Worm (Caenorhabditis elegans): ENCODE data around the gene slcf-2.

slcf-2 gene

ce11 chrX:3371264-3371663 lies 22.4 kb upstream of the slcf-2 start (continued):
- TF ChIP-seq nhr-179 (tag; optimal IDR thresholded peaks at IDR 0.05): peak; percentile 20
- no peak for TF ChIP-seq C17E4.6 (GFP tag; IDR thresholded peaks at IDR 0.05)
- TF ChIP-seq sdz-38 (tag; optimal IDR thresholded peaks at IDR 0.05): no peak
- TF ChIP-seq Y56A3A.18 (GFP tag; IDR thresholded peaks at IDR 0.05): peak; percentile 72; the same call in 1 of the 2 replicates
- peak; percentile 90 for TF ChIP-seq die-1 (tag; optimal IDR thresholded peaks at IDR 0.05)
- TF ChIP-seq nfya-2 (GFP tag; IDR thresholded peaks at IDR 0.05): no peak
- no peak for TF ChIP-seq pha-4 (tag; optimal IDR thresholded peaks at IDR 0.05)
- TF ChIP-seq Y53F4B.3 (GFP tag; IDR thresholded peaks at IDR 0.05): no peak
- TF ChIP-seq bed-1 (GFP tag; IDR thresholded peaks at IDR 0.05): 0 out of 2 replicates have a peak, but pooled peaks have one; percentile 33
- TF ChIP-seq ccch-3 (GFP tag; optimal IDR thresholded peaks at IDR 0.05): no peak
- TF ChIP-seq nhr-80 (tag; optimal IDR thresholded peaks at IDR 0.05): peak; percentile 23
- TF ChIP-seq nfya-1 (tag; optimal IDR thresholded peaks at IDR 0.05; ENCODE audit: borderline replicate concordance, insufficient read depth): no peak
- TF ChIP-seq tbp1 (GFP tag; optimal IDR thresholded peaks at IDR 0.05): peak; percentile 97
- TF ChIP-seq lin-40 (tag; optimal IDR thresholded peaks at IDR 0.05): peak; percentile 74
- TF ChIP-seq lsl-1 (GFP tag; optimal IDR thresholded peaks at IDR 0.05): no peak
- TF ChIP-seq nhr-90 (tag; optimal IDR thresholded peaks at IDR 0.05): peak; percentile 78
- TF ChIP-seq lin-26 (GFP tag; IDR thresholded peaks at IDR 0.05): peak; percentile 93
- peak; percentile 75 for TF ChIP-seq F52B5.7 (tag; optimal IDR thresholded peaks at IDR 0.05)
- no peak; the same call in 1 of the 2 replicates for TF ChIP-seq zfh-2 (GFP tag; conservative IDR thresholded peaks at IDR 0.05)
- peak; percentile 95 for TF ChIP-seq B0261.1 (tag; optimal IDR thresholded peaks at IDR 0.05)
- no peak for TF ChIP-seq F22D6.2 (tag; optimal IDR thresholded peaks at IDR 0.05)
- TF ChIP-seq atf-7 (tag; optimal IDR thresholded peaks at IDR 0.05): peak; percentile 44
- TF ChIP-seq Y67H2A.10 (GFP tag; conservative IDR thresholded peaks at IDR 0.05): peak; percentile 65
- 0 out of 2 replicates have a peak, but pooled peaks have one; percentile 78 for TF ChIP-seq ztf-6 (GFP tag; IDR thresholded peaks at IDR 0.05)
- no peak for TF ChIP-seq F37B4.10 (GFP tag; IDR thresholded peaks at IDR 0.05)
- TF ChIP-seq C06A6.2 (GFP tag; conservative IDR thresholded peaks at IDR 0.05): 0 out of 2 replicates have a peak, but pooled peaks have one; percentile 33
- peak; percentile 55 for TF ChIP-seq F23B12.7 (tag; optimal IDR thresholded peaks at IDR 0.05; ENCODE audit: insufficient read depth)
- TF ChIP-seq egl-18 (GFP tag; IDR thresholded peaks at IDR 0.05): 0 out of 2 replicates have a peak, but pooled peaks have one; percentile 55
- TF ChIP-seq hrde-1 (tag; optimal IDR thresholded peaks at IDR 0.05; ENCODE audit: borderline replicate concordance): no peak
- peak; percentile 60; the same call in 1 of the 2 replicates for TF ChIP-seq mcd-1 (GFP tag; IDR thresholded peaks at IDR 0.05)
- TF ChIP-seq attf-6 (GFP tag; IDR thresholded peaks at IDR 0.05): peak; percentile 50; the same call in 1 of the 2 replicates
- TF ChIP-seq egrh-3 (GFP tag; IDR thresholded peaks at IDR 0.05): peak; percentile 57; the same call in 1 of the 2 replicates
- peak; percentile 85 for TF ChIP-seq dox-1 (GFP tag; IDR thresholded peaks at IDR 0.05)
- peak; percentile 79 for TF ChIP-seq ekl-4 (GFP tag; IDR thresholded peaks at IDR 0.05)
- peak; percentile 5 for TF ChIP-seq tlf-1 (GFP tag; optimal IDR thresholded peaks at IDR 0.05)
- peak; percentile 67 for TF ChIP-seq K11D2.4 (GFP tag; IDR thresholded peaks at IDR 0.05)
- TF ChIP-seq mxl-1 (tag; optimal IDR thresholded peaks at IDR 0.05): peak; percentile 44
- TF ChIP-seq nfyb-1 (GFP tag; IDR thresholded peaks at IDR 0.05): peak; percentile 90
- TF ChIP-seq F39B2.1 (GFP tag; IDR thresholded peaks at IDR 0.05): no peak
- TF ChIP-seq xnd-1 (tag; optimal IDR thresholded peaks at IDR 0.05): no peak
- TF ChIP-seq aptf-2 (GFP tag; conservative IDR thresholded peaks at IDR 0.05): no peak
- TF ChIP-seq ama-1 (optimal IDR thresholded peaks at IDR 0.05): no peak
- TF ChIP-seq ama-1 (GFP tag; optimal IDR thresholded peaks at IDR 0.05): peak; percentile 75 to 90
- TF ChIP-seq nhr-120 (GFP tag; IDR thresholded peaks at IDR 0.05): 0 out of 2 replicates have a peak, but pooled peaks have one; percentile 60
- no peak for TF ChIP-seq lag-1 (GFP tag; IDR thresholded peaks at IDR 0.05)
- peak; percentile 7 for TF ChIP-seq hlh-12 (tag; optimal IDR thresholded peaks at IDR 0.05)
- peak; percentile 85 for TF ChIP-seq hmg-20 (GFP tag; IDR thresholded peaks at IDR 0.05)
- TF ChIP-seq repo-1 (tag; optimal IDR thresholded peaks at IDR 0.05): peak; percentile 59
- TF ChIP-seq let-526 (GFP tag; IDR thresholded peaks at IDR 0.05): no peak

All from whole organism, young adult.